Fruit fly (Drosophila melanogaster) whole organism, embryonic: ENCODE results near the gene sky.

Experiments used
- B-H2 ChIP-seq: fragments of 200-800 bp; sonication (Bioruptor generic); optimal IDR thresholded peaks from 2 replicates; lab custom pipeline; 2018; ENCODE audit warnings: missing biosample characterization, mild to moderate bottlenecking, missing genetic modification characterization
- CG10274 ChIP-seq: fragments of 200-800 bp; sonication (Bioruptor generic); optimal IDR thresholded peaks from 3 replicates; lab custom pipeline; 2017; ENCODE audit warnings: missing biosample characterization, mild to moderate bottlenecking, missing genetic modification characterization
- CG10366 ChIP-seq: fragments of 200-800 bp; sonication (Bioruptor generic); IDR thresholded peaks from 2 replicates; pipeline ENCODE4 v1.3.6; 2022; ENCODE audit warnings: missing biosample characterization, missing genetic modification characterization
- CG10543 ChIP-seq: fragments of 200-800 bp; sonication (Bioruptor generic); optimal IDR thresholded peaks from 3 replicates; lab custom pipeline; 2017; ENCODE audit warnings: missing biosample characterization, mild to moderate bottlenecking, missing genetic modification characterization, moderate library complexity
- CG12744 ChIP-seq: fragments of 200-800 bp; sonication (Bioruptor generic); optimal IDR thresholded peaks from 2 replicates; lab custom pipeline; 2016; ENCODE audit warnings: missing biosample characterization, missing genetic modification characterization
- CG12942 ChIP-seq: fragments of 200-800 bp; sonication (Bioruptor generic); optimal IDR thresholded peaks from 3 replicates; lab custom pipeline; 2016; ENCODE audit warnings: missing biosample characterization, missing genetic modification characterization
- CG13123 ChIP-seq: fragments of 200-800 bp; sonication (Bioruptor generic); optimal IDR thresholded peaks from 2 replicates; lab custom pipeline; 2016; ENCODE audit warnings: missing biosample characterization, missing genetic modification characterization
- CG14014 ChIP-seq: fragments of 200-800 bp; sonication (Bioruptor generic); IDR thresholded peaks from 2 replicates; pipeline ENCODE4 v1.3.6; 2022; ENCODE audit warnings: missing biosample characterization, missing genetic modification characterization
- CG14860 ChIP-seq: fragments of 200-800 bp; sonication (Bioruptor generic); IDR thresholded peaks from 3 replicates; pipeline ENCODE4 v1.3.6; 2022; ENCODE audit warnings: missing biosample characterization, missing genetic modification characterization; ENCODE audit not compliant: partially characterized antibody
- CG15514 ChIP-seq: fragments of 200-800 bp; sonication (Bioruptor generic); optimal IDR thresholded peaks from 3 replicates; lab custom pipeline; 2017; ENCODE audit warnings: missing biosample characterization, missing genetic modification characterization, mild to moderate bottlenecking, moderate library complexity, missing genetic modification reagents
- CG15601 ChIP-seq: fragments of 200-800 bp; sonication (Bioruptor generic); optimal IDR thresholded peaks from 3 replicates; lab custom pipeline; 2019; ENCODE audit warnings: missing biosample characterization, mild to moderate bottlenecking, missing genetic modification characterization, moderate library complexity
- CG43689 ChIP-seq: fragments of 200-800 bp; sonication (Bioruptor generic); IDR thresholded peaks from 2 replicates; pipeline ENCODE4 v1.3.6; 2022; ENCODE audit warnings: missing biosample characterization, missing genetic modification characterization
- CG6689 ChIP-seq: fragments of 200-800 bp; sonication (Bioruptor generic); IDR thresholded peaks from 2 replicates; pipeline ENCODE4 v1.3.6; 2022; ENCODE audit warnings: missing biosample characterization, missing genetic modification characterization
- CG6791 ChIP-seq: fragments of 200-800 bp; sonication (Bioruptor generic); IDR thresholded peaks from 3 replicates; pipeline ENCODE4 v1.3.6; 2022; ENCODE audit warnings: missing biosample characterization, missing genetic modification characterization; ENCODE audit not compliant: partially characterized antibody
- Fer2 ChIP-seq: fragments of 200-800 bp; sonication (Bioruptor generic); optimal IDR thresholded peaks from 2 replicates; lab custom pipeline; 2018; ENCODE audit warnings: missing biosample characterization, mild to moderate bottlenecking, missing genetic modification characterization, moderate library complexity
- GATAe ChIP-seq: fragments of 200-800 bp; sonication (Bioruptor generic); conservative IDR thresholded peaks from 2 replicates; pipeline ENCODE4 v1.3.6; 2022; ENCODE audit warnings: missing biosample characterization, missing genetic modification characterization
- Jarid2 ChIP-seq: fragments of 200-800 bp; sonication (Bioruptor generic); optimal IDR thresholded peaks from 3 replicates; lab custom pipeline; 2017; ENCODE audit warnings: mild to moderate bottlenecking, missing biosample characterization, missing genetic modification reagents, missing genetic modification characterization
- Meics ChIP-seq: fragments of 200-800 bp; sonication (Bioruptor generic); optimal IDR thresholded peaks from 2 replicates; lab custom pipeline; 2017; ENCODE audit warnings: missing biosample characterization, mild to moderate bottlenecking, missing genetic modification characterization
- Mrtf ChIP-seq: fragments of 200-800 bp; sonication (Bioruptor generic); IDR thresholded peaks from 3 replicates; pipeline ENCODE4 v1.3.6; 2022; ENCODE audit warnings: missing biosample characterization, missing genetic modification characterization
- NFAT ChIP-seq: fragments of 200-800 bp; sonication (Bioruptor generic); IDR thresholded peaks from 2 replicates; pipeline ENCODE4 v1.3.6; 2022; ENCODE audit warnings: missing biosample characterization, missing genetic modification characterization
- Nf-YB ChIP-seq: fragments of 200-800 bp; sonication (Bioruptor generic); optimal IDR thresholded peaks from 3 replicates; lab custom pipeline; 2019; ENCODE audit warnings: missing biosample characterization, mild to moderate bottlenecking, missing genetic modification characterization, moderate library complexity
- Sox102F ChIP-seq: fragments of 200-800 bp; sonication (Bioruptor generic); optimal IDR thresholded peaks from 2 replicates; lab custom pipeline; 2018; ENCODE audit warnings: missing biosample characterization, mild to moderate bottlenecking, missing genetic modification characterization, moderate library complexity
- Ssrp ChIP-seq: fragments of 200-800 bp; sonication (Bioruptor generic); optimal IDR thresholded peaks from 2 replicates; lab custom pipeline; 2018; ENCODE audit warnings: missing biosample characterization, mild to moderate bottlenecking, missing genetic modification characterization, moderate library complexity
- YL-1 ChIP-seq: fragments of 200-800 bp; sonication (Bioruptor generic); optimal IDR thresholded peaks from 3 replicates; lab custom pipeline; 2017; ENCODE audit warnings: missing biosample characterization, mild to moderate bottlenecking, missing genetic modification characterization
- ab ChIP-seq: fragments of 200-800 bp; sonication (Bioruptor generic); optimal IDR thresholded peaks from 2 replicates; lab custom pipeline; 2016; ENCODE audit warnings: missing biosample characterization, missing genetic modification characterization
- al ChIP-seq: fragments of 200-800 bp; sonication (Bioruptor generic); IDR thresholded peaks from 2 replicates; pipeline ENCODE4 v1.3.6; 2022; ENCODE audit warnings: missing biosample characterization, missing genetic modification characterization
- ato ChIP-seq: fragments of 200-800 bp; sonication (Bioruptor generic); IDR thresholded peaks from 2 replicates; pipeline ENCODE4 v1.3.6; 2022; ENCODE audit warnings: missing biosample characterization, missing genetic modification characterization; ENCODE audit not compliant: partially characterized antibody
- cas ChIP-seq: fragments of 200-800 bp; sonication (Bioruptor generic); IDR thresholded peaks from 2 replicates; pipeline ENCODE4 v1.3.6; 2022; ENCODE audit warnings: missing biosample characterization, missing genetic modification characterization
- caup ChIP-seq: fragments of 200-800 bp; sonication (Bioruptor generic); optimal IDR thresholded peaks from 3 replicates; lab custom pipeline; 2017; ENCODE audit warnings: missing biosample characterization, mild to moderate bottlenecking, missing genetic modification characterization, moderate library complexity; ENCODE audit not compliant: severe bottlenecking
- fu2 ChIP-seq: fragments of 200-800 bp; sonication (Bioruptor generic); optimal IDR thresholded peaks from 2 replicates; lab custom pipeline; 2016; ENCODE audit warnings: missing biosample characterization, missing genetic modification characterization
- gsb-n ChIP-seq: fragments of 200-800 bp; sonication (Bioruptor generic); optimal IDR thresholded peaks from 3 replicates; lab custom pipeline; 2018; ENCODE audit warnings: missing biosample characterization, mild to moderate bottlenecking, missing genetic modification characterization
- gt ChIP-seq: fragments of 200-800 bp; sonication (Bioruptor generic); IDR thresholded peaks from 2 replicates; pipeline ENCODE4 v1.3.6; 2022; ENCODE audit warnings: missing biosample characterization, missing genetic modification characterization
- knrl ChIP-seq: fragments of 200-800 bp; sonication (Bioruptor generic); IDR thresholded peaks from 3 replicates; pipeline ENCODE4 v1.3.6; 2022; ENCODE audit warnings: missing biosample characterization, missing genetic modification characterization; ENCODE audit not compliant: partially characterized antibody
- lola ChIP-seq, 3 experiments: fragments of >200 bp in 2 of 3; fragments of 200-800 bp in 1 of 3; sonication (Bioruptor generic) in 1 of 3; optimal IDR thresholded peaks; 2 replicates each; lab custom pipeline; 2017 to 2019; ENCODE audit warnings: missing biosample characterization in 3 of 3, missing genetic modification characterization in 3 of 3, mild to moderate bottlenecking in 1 of 3, moderate library complexity in 1 of 3
- lov ChIP-seq, 2 experiments: fragments of 200-800 bp in 1 of 2; fragments of >200 bp in 1 of 2; sonication (Bioruptor generic) in 1 of 2; IDR thresholded peaks in 1 of 2; optimal IDR thresholded peaks in 1 of 2; 2 replicates in 1 of 2; 3 replicates in 1 of 2; pipeline versions ENCODE4 v1.3.6 to Lab custom; 2017 to 2022; ENCODE audit warnings: missing biosample characterization in 1 of 2, missing genetic modification characterization in 1 of 2
- nerfin-1 ChIP-seq: fragments of 200-800 bp; sonication (Bioruptor generic); optimal IDR thresholded peaks from 3 replicates; lab custom pipeline; 2019; ENCODE audit warnings: missing biosample characterization, mild to moderate bottlenecking, missing genetic modification characterization, moderate library complexity
- pfk ChIP-seq: fragments of 200-800 bp; sonication (Bioruptor generic); optimal IDR thresholded peaks from 2 replicates; lab custom pipeline; 2018; ENCODE audit warnings: missing biosample characterization, mild to moderate bottlenecking, missing genetic modification characterization, moderate library complexity
- prd ChIP-seq, 3 experiments: fragments of >200 bp in 2 of 3; fragments of 200-800 bp in 1 of 3; sonication (Bioruptor generic) in 1 of 3; optimal IDR thresholded peaks in 2 of 3; IDR thresholded peaks in 1 of 3; 2 replicates in 2 of 3; 3 replicates in 1 of 3; pipeline versions ENCODE4 v1.3.6 to Lab custom; 2017 to 2022; ENCODE audit warnings: missing biosample characterization in 1 of 3, missing genetic modification characterization in 1 of 3
- pros ChIP-seq: fragments of 200-800 bp; sonication (Bioruptor generic); optimal IDR thresholded peaks from 3 replicates; lab custom pipeline; 2019; ENCODE audit warnings: missing biosample characterization, mild to moderate bottlenecking, missing genetic modification characterization, moderate library complexity
- sc ChIP-seq, 3 experiments: fragments of >200 bp in 2 of 3; fragments of 200-800 bp in 1 of 3; sonication (Bioruptor generic) in 1 of 3; optimal IDR thresholded peaks; 2 replicates in 2 of 3; 3 replicates in 1 of 3; lab custom pipeline; 2017; ENCODE audit warnings: mild to moderate bottlenecking in 1 of 3, missing biosample characterization in 1 of 3, missing genetic modification characterization in 1 of 3, missing genetic modification reagents in 1 of 3
- seq ChIP-seq: fragments of 200-800 bp; sonication (Bioruptor generic); IDR thresholded peaks from 2 replicates; pipeline ENCODE4 v1.3.6; 2022; ENCODE audit warnings: missing biosample characterization, missing genetic modification characterization
- trem ChIP-seq: fragments of 200-800 bp; optimal IDR thresholded peaks from 3 replicates; lab custom pipeline; 2019; ENCODE audit warnings: missing biosample characterization, mild to moderate bottlenecking, missing genetic modification characterization, moderate library complexity
- trh ChIP-seq: fragments of 200-800 bp; sonication (Bioruptor generic); optimal IDR thresholded peaks from 2 replicates; lab custom pipeline; 2016; ENCODE audit warnings: missing biosample characterization, missing genetic modification characterization
- vvl ChIP-seq: fragments of 200-800 bp; sonication (Bioruptor generic); IDR thresholded peaks from 2 replicates; pipeline ENCODE4 v1.3.6; 2022; ENCODE audit warnings: missing biosample characterization, missing genetic modification characterization
- zen ChIP-seq: fragments of 200-800 bp; sonication (Bioruptor generic); optimal IDR thresholded peaks from 3 replicates; lab custom pipeline; 2018; ENCODE audit warnings: missing biosample characterization, mild to moderate bottlenecking, missing genetic modification characterization, moderate library complexity

sky gene

DNA sequence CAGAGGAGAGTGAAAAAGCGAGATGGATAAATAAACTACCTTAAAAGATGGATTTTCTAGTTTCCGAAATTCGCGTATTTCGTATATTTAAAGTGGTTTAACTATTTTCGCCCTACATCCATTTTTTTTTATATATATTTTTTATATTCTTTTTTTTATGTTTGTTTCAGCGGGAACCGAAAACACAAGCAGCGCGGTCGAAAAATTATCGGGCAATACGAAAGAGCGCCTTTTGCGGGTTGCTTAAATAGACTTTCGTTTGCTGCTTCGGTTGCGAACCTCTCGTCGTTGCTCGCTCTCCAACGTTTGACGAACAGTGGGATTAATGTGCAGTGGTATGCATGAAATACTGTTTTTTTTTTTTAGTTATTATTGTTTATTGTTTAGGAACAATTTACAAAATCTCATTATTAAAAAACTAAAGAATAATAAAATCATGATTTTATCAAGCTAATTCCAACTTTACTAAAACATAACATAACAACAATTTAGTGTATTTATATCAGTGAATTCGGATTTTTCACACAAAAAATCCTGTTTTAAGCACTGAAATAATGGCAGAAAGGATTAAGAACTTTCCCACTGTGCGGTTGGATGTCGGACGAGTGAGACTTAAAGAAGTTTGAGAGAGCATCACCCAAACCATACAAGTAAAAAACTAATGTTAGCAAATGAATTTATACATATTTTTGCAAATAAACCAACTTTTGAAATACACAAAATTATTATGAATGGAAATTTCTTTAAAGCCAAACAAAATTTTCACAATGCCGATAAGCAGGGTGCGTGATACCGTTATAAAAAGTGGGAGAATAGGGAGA, 1.3 kb downstream of the sky start:
- TF ChIP-seq lov (optimal IDR thresholded peaks at IDR 0.05; lab: Kevin White, UChicago) (no peak), lov (GFP tag; IDR thresholded peaks at IDR 0.05; lab: Robert Waterston, UW) (0 out of 3 replicates have a peak, but pooled peaks have one; percentile 68), gt (peak; percentile 46; the same call in 1 of the 2 replicates), CG12744 (GFP tag; lab: Kevin White, UChicago) (peak; percentile 4), pfk (GFP tag; lab: Kevin White, UChicago) (no peak), CG13123 (GFP tag; lab: Kevin White, UChicago) (peak; percentile 18), Ssrp (tag; lab: Kevin White, UChicago) (peak; percentile 80), Nf-YB (GFP tag; lab: Kevin White, UChicago) (peak; percentile 64), B-H2 (no peak), vvl (GFP tag; lab: Robert Waterston, UW) (peak; percentile 24; the same call in 1 of the 2 replicates), CG10366 (GFP tag; lab: Robert Waterston, UW) (peak; percentile 13; the same call in 1 of the 2 replicates), zen (tag; lab: Kevin White, UChicago) (peak; percentile 90), cas (peak; percentile 61), caup (GFP tag; lab: Kevin White, UChicago) (peak; percentile 60), trem (peak; percentile 86), knrl (no peak), lola (GFP tag; optimal IDR thresholded peaks at IDR 0.05; lab: Kevin White, UChicago) (peak in 1 of 3 experiments; percentile 85), YL-1 (no peak), CG43689 (GFP tag; lab: Robert Waterston, UW) (no peak), CG6791 (no peak), CG10543 (GFP tag; lab: Kevin White, UChicago) (peak; percentile 36), Mrtf (GFP tag; lab: Robert Waterston, UW) (no peak), ato (GFP tag; lab: Robert Waterston, UW) (no peak), al (GFP tag; lab: Robert Waterston, UW) (peak; percentile 69), nerfin-1 (peak; percentile 87), pros (GFP tag; lab: Kevin White, UChicago) (no peak), CG10274 (GFP tag; lab: Kevin White, UChicago) (peak; percentile 81), gsb-n (peak; percentile 66), CG14860 (GFP tag; lab: Robert Waterston, UW) (no peak), trh (GFP tag; lab: Kevin White, UChicago) (no peak), sc (optimal IDR thresholded peaks at IDR 0.05; lab: Kevin White, UChicago) (no peak), sc (GFP tag; optimal IDR thresholded peaks at IDR 0.05; lab: Kevin White, UChicago) (peak; percentile 48), Jarid2 (GFP tag; lab: Kevin White, UChicago) (peak; percentile 73), CG14014 (GFP tag; lab: Robert Waterston, UW) (no peak), Fer2 (tag; lab: Kevin White, UChicago) (peak; percentile 91), NFAT (GFP tag; lab: Robert Waterston, UW) (peak; percentile 77), CG15514 (GFP tag; lab: Kevin White, UChicago) (peak; percentile 85), seq (GFP tag; lab: Robert Waterston, UW) (no peak), ab (GFP tag; lab: Kevin White, UChicago) (no peak), GATAe (peak; percentile 41; the same call in 1 of the 2 replicates), prd (optimal IDR thresholded peaks at IDR 0.05; lab: Kevin White, UChicago) (no peak), prd (GFP tag; IDR thresholded peaks at IDR 0.05; lab: Robert Waterston, UW) (peak; percentile 90; the same call in 2 of the 3 replicates), CG15601 (tag; lab: Kevin White, UChicago) (peak; percentile 60), Meics (GFP tag; lab: Kevin White, UChicago) (peak; percentile 97), fu2 (GFP tag; lab: Kevin White, UChicago) (no peak), CG6689 (GFP tag; lab: Robert Waterston, UW) (peak; percentile 93), CG12942 (GFP tag; lab: Kevin White, UChicago) (peak; percentile 7), Sox102F (GFP tag; lab: Kevin White, UChicago) (peak; percentile 75)
